Fruit fly (Drosophila melanogaster): ENCODE results near the gene CG3222.

The CG3222 gene

dm6 chr3L:9556666-9557065, 42.1 kb upstream of the CG3222 start:
- TF ChIP-seq CG8119 (GFP tag; IDR thresholded peaks at IDR 0.05) (no peak), Hr39 (GFP tag; optimal IDR thresholded peaks at IDR 0.05) (no peak), svp (GFP tag) (no peak), cyc (GFP tag; optimal IDR thresholded peaks at IDR 0.05) (no peak), CG3919 (GFP tag; optimal IDR thresholded peaks at IDR 0.05) (no peak), CG6163 (GFP tag; IDR thresholded peaks at IDR 0.05) (no peak), CG15336 (GFP tag; IDR thresholded peaks at IDR 0.05) (no peak), CG10631 (GFP tag; optimal IDR thresholded peaks at IDR 0.05) (no peak)

- TF ChIP-seq Met (GFP tag; optimal IDR thresholded peaks at IDR 0.05) (no peak), CG11902 (GFP tag; optimal IDR thresholded peaks at IDR 0.05) (no peak), CG32006 (GFP tag; optimal IDR thresholded peaks at IDR 0.05) (peak; percentile 44), Eip75B (GFP tag; optimal IDR thresholded peaks at IDR 0.05) (no peak), Sox14 (GFP tag; optimal IDR thresholded peaks at IDR 0.05) (no peak), CG8119 (GFP tag; IDR thresholded peaks at IDR 0.05) (peak; percentile 59), CG15336 (GFP tag; IDR thresholded peaks at IDR 0.05) (peak; percentile 64), CG1621 (tag; optimal IDR thresholded peaks at IDR 0.05) (no peak), OdsH (GFP tag; optimal IDR thresholded peaks at IDR 0.05) (peak; percentile 22), pdm3 (GFP tag; optimal IDR thresholded peaks at IDR 0.05) (no peak), CG3032 (tag; optimal IDR thresholded peaks at IDR 0.05) (no peak), vri (GFP tag; optimal IDR thresholded peaks at IDR 0.05) (no peak), CG4318 (GFP tag; optimal IDR thresholded peaks at IDR 0.05) (no peak), achi (GFP tag; optimal IDR thresholded peaks at IDR 0.05) (peak; percentile 8), CG6276 (GFP tag; optimal IDR thresholded peaks at IDR 0.05) (no peak), Eip78C (GFP tag) (peak; percentile 72), Smox (GFP tag; optimal IDR thresholded peaks at IDR 0.05) (no peak), dac (GFP tag; optimal IDR thresholded peaks at IDR 0.05) (no peak)
These were observed 39.7 kb upstream of the CG3222 start for dm6 chr3L:9559040-9559439.

dm6 chr3L:9566849-9567248, 31.9 kb upstream of the CG3222 start:
- TF ChIP-seq CG11294 (GFP tag; IDR thresholded peaks at IDR 0.05): peak; percentile 55
- TF ChIP-seq CG6276 (GFP tag; optimal IDR thresholded peaks at IDR 0.05): peak; percentile 80
- TF ChIP-seq ss (GFP tag; optimal IDR thresholded peaks at IDR 0.05): no peak
- TF ChIP-seq CG6808 (GFP tag; optimal IDR thresholded peaks at IDR 0.05): peak; percentile 38
- TF ChIP-seq Hr4 (GFP tag; optimal IDR thresholded peaks at IDR 0.05): peak; percentile 88
- TF ChIP-seq fd85E (GFP tag; optimal IDR thresholded peaks at IDR 0.05): no peak
- TF ChIP-seq Sox15 (GFP tag; optimal IDR thresholded peaks at IDR 0.05): no peak
- peak; percentile 34 for TF ChIP-seq CG16779 (tag; optimal IDR thresholded peaks at IDR 0.05)
- TF ChIP-seq CG3032 (tag; optimal IDR thresholded peaks at IDR 0.05): peak; percentile 40
- peak; percentile 73 for TF ChIP-seq OdsH (GFP tag; optimal IDR thresholded peaks at IDR 0.05)
- peak; percentile 22 for TF ChIP-seq CG7368 (GFP tag; optimal IDR thresholded peaks at IDR 0.05)
- peak; percentile 91 for TF ChIP-seq CG32006 (GFP tag; optimal IDR thresholded peaks at IDR 0.05)
- peak; percentile 65 for TF ChIP-seq Sox14 (GFP tag; optimal IDR thresholded peaks at IDR 0.05)
- no peak for TF ChIP-seq CG1621 (tag; optimal IDR thresholded peaks at IDR 0.05)
- TF ChIP-seq CG8319 (GFP tag; optimal IDR thresholded peaks at IDR 0.05): no peak
- TF ChIP-seq Ets21C (GFP tag; optimal IDR thresholded peaks at IDR 0.05): no peak
- TF ChIP-seq CG34406 (GFP tag; optimal IDR thresholded peaks at IDR 0.05): no peak
- peak; percentile 67 for TF ChIP-seq CG10631 (GFP tag; optimal IDR thresholded peaks at IDR 0.05)
- TF ChIP-seq esn (GFP tag; optimal IDR thresholded peaks at IDR 0.05): no peak
- no peak for TF ChIP-seq cyc (GFP tag; optimal IDR thresholded peaks at IDR 0.05)
- no peak for TF ChIP-seq fkh (GFP tag; optimal IDR thresholded peaks at IDR 0.05)
- peak; percentile 48 for TF ChIP-seq pdm3 (GFP tag; optimal IDR thresholded peaks at IDR 0.05)
- peak; percentile 70 for TF ChIP-seq achi (GFP tag; optimal IDR thresholded peaks at IDR 0.05)
- peak; percentile 42 for TF ChIP-seq acj6 (GFP tag; optimal IDR thresholded peaks at IDR 0.05)
- TF ChIP-seq CG31627 (GFP tag; optimal IDR thresholded peaks at IDR 0.05): no peak
- TF ChIP-seq Sox102F (GFP tag; optimal IDR thresholded peaks at IDR 0.05): no peak
- peak; percentile 1 for TF ChIP-seq CG11762 (GFP tag; optimal IDR thresholded peaks at IDR 0.05; ENCODE audit: insufficient read depth)
- peak; percentile 71 for TF ChIP-seq dac (GFP tag; optimal IDR thresholded peaks at IDR 0.05)
- peak in 1 of 2 experiments; percentile 70 for TF ChIP-seq salr (GFP tag; optimal IDR thresholded peaks at IDR 0.05)
- no peak for TF ChIP-seq Eip93F (GFP tag; optimal IDR thresholded peaks at IDR 0.05)
- peak; percentile 58 for TF ChIP-seq net (GFP tag; optimal IDR thresholded peaks at IDR 0.05)
- no peak for TF ChIP-seq CG6854 (GFP tag; optimal IDR thresholded peaks at IDR 0.05)
- no peak for TF ChIP-seq fd59A (GFP tag; optimal IDR thresholded peaks at IDR 0.05)
- peak; percentile 76 for TF ChIP-seq Gug (GFP tag; IDR thresholded peaks at IDR 0.05)
- TF ChIP-seq Met (GFP tag; optimal IDR thresholded peaks at IDR 0.05): no peak
- no peak for TF ChIP-seq Hr39 (GFP tag; optimal IDR thresholded peaks at IDR 0.05)
- TF ChIP-seq CG15336 (GFP tag; IDR thresholded peaks at IDR 0.05): peak; percentile 94

Data from whole organism, prepupa.